Fruit fly (Drosophila melanogaster): ENCODE data around the gene pelo.

pelo gene

dm6 chr2L:9698923-9699493 lies 1.6 kb upstream of the pelo start, which contains the start of gene Pka-C1 (continued):
- no peak for TF ChIP-seq Dip3 (GFP tag; optimal IDR thresholded peaks at IDR 0.05)
- TF ChIP-seq fu2 (GFP tag; optimal IDR thresholded peaks at IDR 0.05), result no peak
- TF ChIP-seq CG4617 (GFP tag; optimal IDR thresholded peaks at IDR 0.05; ENCODE audit: borderline replicate concordance), result peak; percentile 32
- no peak for TF ChIP-seq BtbVII (GFP tag; optimal IDR thresholded peaks at IDR 0.05)
- no peak for TF ChIP-seq da (GFP tag; optimal IDR thresholded peaks at IDR 0.05)
- TF ChIP-seq insv (GFP tag; optimal IDR thresholded peaks at IDR 0.05), result no peak
- TF ChIP-seq HmgZ (tag; optimal IDR thresholded peaks at IDR 0.05), result peak; percentile 34
- no peak for TF ChIP-seq vfl (GFP tag; optimal IDR thresholded peaks at IDR 0.05)
- TF ChIP-seq Spps (tag; optimal IDR thresholded peaks at IDR 0.05), result no peak
- no peak for TF ChIP-seq Atf3 (GFP tag; optimal IDR thresholded peaks at IDR 0.05)
- no peak for TF ChIP-seq Fer2 (tag; optimal IDR thresholded peaks at IDR 0.05)
- TF ChIP-seq caup (GFP tag; optimal IDR thresholded peaks at IDR 0.05; ENCODE audit: severe bottlenecking), result peak; percentile 29
- TF ChIP-seq pb (GFP tag; optimal IDR thresholded peaks at IDR 0.05), result peak; percentile 16
- no peak for TF ChIP-seq vnd (GFP tag; IDR thresholded peaks at IDR 0.05; ENCODE audit: partially characterized antibody)
- peak; percentile 28 for TF ChIP-seq YL-1 (GFP tag; optimal IDR thresholded peaks at IDR 0.05)
- peak; percentile 96 for TF ChIP-seq sqz (GFP tag; optimal IDR thresholded peaks at IDR 0.05)
- peak; percentile 11 for TF ChIP-seq CG7839 (tag; optimal IDR thresholded peaks at IDR 0.05)
- TF ChIP-seq grn (GFP tag; optimal IDR thresholded peaks at IDR 0.05), result peak; percentile 81
- peak; percentile 58 for TF ChIP-seq Adf1 (GFP tag; IDR thresholded peaks at IDR 0.05)
- TF ChIP-seq CG4730 (GFP tag; IDR thresholded peaks at IDR 0.05), result no peak
- no peak for TF ChIP-seq pros (GFP tag; optimal IDR thresholded peaks at IDR 0.05)
- no peak for TF ChIP-seq CG7928 (GFP tag; optimal IDR thresholded peaks at IDR 0.05)
- no peak for TF ChIP-seq CG3065 (GFP tag; optimal IDR thresholded peaks at IDR 0.05)
- TF ChIP-seq inv (GFP tag; IDR thresholded peaks at IDR 0.05; ENCODE audit: partially characterized antibody), result peak; percentile 18; the same call in 1 of the 2 replicates
- no peak for TF ChIP-seq mam (GFP tag; optimal IDR thresholded peaks at IDR 0.05)
- no peak for TF ChIP-seq maf-S (GFP tag; optimal IDR thresholded peaks at IDR 0.05)
- peak; percentile 25 for TF ChIP-seq gem (tag; optimal IDR thresholded peaks at IDR 0.05)
- TF ChIP-seq CG11560 (tag; IDR thresholded peaks at IDR 0.05), result peak; percentile 69; the same call in 2 of the 3 replicates
- TF ChIP-seq sr (GFP tag; IDR thresholded peaks at IDR 0.05), result peak; percentile 35; the same call in 1 of the 3 replicates
- peak; percentile 11 for TF ChIP-seq az2 (GFP tag; optimal IDR thresholded peaks at IDR 0.05)
- TF ChIP-seq btn (GFP tag; optimal IDR thresholded peaks at IDR 0.05), result no peak
- no peak for TF ChIP-seq crol (GFP tag; IDR thresholded peaks at IDR 0.05)
- no peak for TF ChIP-seq Asciz (GFP tag; optimal IDR thresholded peaks at IDR 0.05)
- no peak for TF ChIP-seq CG3838 (GFP tag; optimal IDR thresholded peaks at IDR 0.05)
- TF ChIP-seq Deaf1 (tag; optimal IDR thresholded peaks at IDR 0.05), result peak; percentile 59
- no peak for TF ChIP-seq CG7372 (GFP tag; IDR thresholded peaks at IDR 0.05)
- TF ChIP-seq Hey (tag; optimal IDR thresholded peaks at IDR 0.05), result no peak
- TF ChIP-seq CG15011 (GFP tag; optimal IDR thresholded peaks at IDR 0.05), result no peak
- TF ChIP-seq CG7357 (GFP tag; IDR thresholded peaks at IDR 0.05), result no peak
- peak; percentile 40 for TF ChIP-seq MTF-1 (GFP tag; optimal IDR thresholded peaks at IDR 0.05; ENCODE audit: borderline replicate concordance)
- no peak for TF ChIP-seq Hsf (GFP tag; optimal IDR thresholded peaks at IDR 0.05)
- TF ChIP-seq seq (GFP tag; IDR thresholded peaks at IDR 0.05), result peak; percentile 58; the same call in 1 of the 2 replicates
- TF ChIP-seq bigmax (GFP tag; optimal IDR thresholded peaks at IDR 0.05), result no peak
- peak; percentile 38; the same call in 1 of the 3 replicates for TF ChIP-seq zfh1 (GFP tag; IDR thresholded peaks at IDR 0.05)
- no peak for TF ChIP-seq HLH3B (GFP tag; IDR thresholded peaks at IDR 0.05)
- TF ChIP-seq Kr (GFP tag; optimal IDR thresholded peaks at IDR 0.05), result no peak
- TF ChIP-seq Taf1 (GFP tag; IDR thresholded peaks at IDR 0.05), result no peak
- peak; percentile 76 for TF ChIP-seq CG1603 (tag; optimal IDR thresholded peaks at IDR 0.05)
- TF ChIP-seq CG10147 (GFP tag; optimal IDR thresholded peaks at IDR 0.05), result peak; percentile 46
- peak; percentile 83 for TF ChIP-seq pzg (GFP tag; optimal IDR thresholded peaks at IDR 0.05)
- no peak for TF ChIP-seq fru (optimal IDR thresholded peaks at IDR 0.05)
